Fruit fly (Drosophila melanogaster): ENCODE data around the gene wls.

The wls gene

DNA sequence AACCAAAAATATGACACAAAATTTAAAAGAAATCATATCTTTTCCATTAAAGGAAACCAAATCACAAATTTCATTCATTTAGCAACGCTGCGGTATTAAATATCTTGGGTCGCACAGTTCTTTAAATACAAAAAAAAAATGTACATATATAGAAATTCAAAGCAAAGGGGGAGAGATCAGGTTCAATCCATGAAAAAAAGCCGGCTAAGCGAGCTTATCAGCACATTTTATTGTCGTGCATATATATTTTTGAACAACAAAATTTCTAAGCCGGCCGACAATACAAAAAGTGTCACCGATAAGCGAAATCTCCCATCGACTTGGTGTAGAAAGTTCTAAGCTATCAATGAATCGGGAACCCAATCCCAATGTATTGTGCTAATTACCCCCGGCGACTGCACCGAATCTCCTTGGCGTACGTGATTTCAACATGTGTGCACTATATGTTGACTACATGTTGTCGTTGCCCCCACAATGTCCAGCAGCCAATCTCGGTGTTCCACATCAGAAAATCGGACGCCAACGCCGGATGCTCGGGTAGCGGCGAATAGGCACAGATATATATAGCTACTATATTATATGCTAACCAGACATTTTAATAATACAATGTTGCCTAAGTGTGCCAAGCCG, 34.5 kb upstream of the wls start:
- TF ChIP-seq Pif1B (GFP tag; optimal IDR thresholded peaks at IDR 0.05) (no peak), CG15710 (tag; optimal IDR thresholded peaks at IDR 0.05) (no peak), CG34367 (tag; optimal IDR thresholded peaks at IDR 0.05) (no peak)

dm6 chr3L:11201051-11201450, 31.6 kb upstream of the wls start, which contains the start of gene nkt:
Gene nkt (plus strand): TSS chr3L:11201351.
- TF ChIP-seq rn (GFP tag; IDR thresholded peaks at IDR 0.05): no peak

dm6 chr3L:11199320-11199719, 29.9 kb upstream of the wls start, which contains the start of gene CG7607:
Gene CG7607 (plus strand): TSS chr3L:11199620.
- TF ChIP-seq CG15710 (tag; optimal IDR thresholded peaks at IDR 0.05): no peak
- no peak for TF ChIP-seq CG10348 (GFP tag; IDR thresholded peaks at IDR 0.05)
- TF ChIP-seq gl (tag; optimal IDR thresholded peaks at IDR 0.05): no peak
- no peak for TF ChIP-seq CG4496 (GFP tag; IDR thresholded peaks at IDR 0.05)
- no peak for TF ChIP-seq Pif1B (GFP tag; optimal IDR thresholded peaks at IDR 0.05)

DNA sequence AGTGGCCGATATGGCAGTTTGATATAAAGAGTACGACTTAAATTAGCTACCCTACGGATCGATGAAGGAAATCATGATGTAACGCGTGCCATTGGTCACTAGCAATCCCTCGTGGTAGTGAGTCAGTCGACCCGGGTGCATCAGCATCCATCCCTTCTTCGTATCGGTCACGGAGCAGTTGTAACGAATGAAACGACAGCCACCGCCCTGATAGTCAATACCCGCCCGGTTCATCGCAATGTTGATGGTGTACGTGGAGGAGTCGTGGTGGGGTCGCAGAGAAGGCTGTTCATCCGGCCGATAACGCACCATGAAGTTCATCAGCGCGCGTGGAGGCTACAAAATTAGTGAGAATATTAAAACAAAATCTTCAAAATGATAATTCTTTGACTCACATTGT, 28.9 kb upstream of the wls start:
- peak; percentile 67 for TF ChIP-seq EcR (GFP tag; optimal IDR thresholded peaks at IDR 0.05)
- no peak for TF ChIP-seq Ets98B (GFP tag; IDR thresholded peaks at IDR 0.05)
- TF ChIP-seq Snoo (tag; optimal IDR thresholded peaks at IDR 0.05): no peak

dm6 chr3L:11197291-11198021, 28.0 kb upstream of the wls start, which contains the start of gene GlcAT-P:
Gene GlcAT-P (minus strand): TSS chr3L:11197536.
- TF ChIP-seq D1 (tag; optimal IDR thresholded peaks at IDR 0.05) (peak; percentile 87), gl (tag; optimal IDR thresholded peaks at IDR 0.05) (no peak), Pif1B (GFP tag; optimal IDR thresholded peaks at IDR 0.05) (peak; percentile 22), CG10348 (GFP tag; IDR thresholded peaks at IDR 0.05) (no peak), CG15710 (tag; optimal IDR thresholded peaks at IDR 0.05) (peak; percentile 58), Snoo (tag; optimal IDR thresholded peaks at IDR 0.05) (peak; percentile 22), CG14655 (GFP tag; optimal IDR thresholded peaks at IDR 0.05) (peak; percentile 67), EcR (GFP tag; optimal IDR thresholded peaks at IDR 0.05) (no peak), Pif1A (GFP tag; optimal IDR thresholded peaks at IDR 0.05) (peak; percentile 9), CG4496 (GFP tag; IDR thresholded peaks at IDR 0.05) (peak; percentile 53; the same call in 2 of the 3 replicates), CG8301 (tag; optimal IDR thresholded peaks at IDR 0.05) (peak; percentile 35), CG17806 (tag; optimal IDR thresholded peaks at IDR 0.05) (peak; percentile 68), CG12605 (GFP tag; IDR thresholded peaks at IDR 0.05) (peak; percentile 31; the same call in 1 of the 2 replicates), CG13204 (GFP tag; optimal IDR thresholded peaks at IDR 0.05) (no peak), Ets98B (GFP tag; IDR thresholded peaks at IDR 0.05) (peak; percentile 71), CG34367 (tag; optimal IDR thresholded peaks at IDR 0.05) (peak; percentile 63), CG9948 (tag; optimal IDR thresholded peaks at IDR 0.05) (peak; percentile 59), CG8159 (tag; optimal IDR thresholded peaks at IDR 0.05) (peak; percentile 80), rn (GFP tag; IDR thresholded peaks at IDR 0.05) (peak; percentile 53; the same call in 1 of the 2 replicates), CG32121 (GFP tag; IDR thresholded peaks at IDR 0.05) (peak; percentile 87), fd96Ca (GFP tag; IDR thresholded peaks at IDR 0.05) (no peak)

DNA sequence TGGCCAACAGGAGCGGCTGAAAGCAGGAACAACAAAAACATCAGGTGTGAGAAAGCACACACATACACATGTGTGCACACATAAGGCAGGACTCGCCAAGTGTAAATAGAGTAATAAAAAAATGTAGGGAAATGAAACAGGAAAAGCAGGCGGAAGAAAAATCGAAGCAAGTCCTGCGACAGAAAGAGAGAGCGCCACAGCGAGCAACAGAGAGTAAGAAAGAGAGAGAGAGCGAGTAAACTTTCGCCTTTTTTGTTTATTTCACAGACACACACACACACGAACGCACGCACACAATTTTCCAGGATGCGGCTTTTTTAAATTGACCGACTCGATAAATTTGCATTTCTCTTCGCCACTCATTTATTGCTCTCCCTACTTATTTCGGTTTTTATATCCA, 27.4 kb upstream of the wls start:
- TF ChIP-seq CG8159 (tag; optimal IDR thresholded peaks at IDR 0.05) (no peak), Snoo (tag; optimal IDR thresholded peaks at IDR 0.05) (no peak), CG12605 (GFP tag; IDR thresholded peaks at IDR 0.05) (no peak), Pif1B (GFP tag; optimal IDR thresholded peaks at IDR 0.05) (no peak), Ets98B (GFP tag; IDR thresholded peaks at IDR 0.05) (no peak), CG17806 (tag; optimal IDR thresholded peaks at IDR 0.05) (no peak), CG10348 (GFP tag; IDR thresholded peaks at IDR 0.05) (no peak), CG8301 (tag; optimal IDR thresholded peaks at IDR 0.05) (no peak)

DNA sequence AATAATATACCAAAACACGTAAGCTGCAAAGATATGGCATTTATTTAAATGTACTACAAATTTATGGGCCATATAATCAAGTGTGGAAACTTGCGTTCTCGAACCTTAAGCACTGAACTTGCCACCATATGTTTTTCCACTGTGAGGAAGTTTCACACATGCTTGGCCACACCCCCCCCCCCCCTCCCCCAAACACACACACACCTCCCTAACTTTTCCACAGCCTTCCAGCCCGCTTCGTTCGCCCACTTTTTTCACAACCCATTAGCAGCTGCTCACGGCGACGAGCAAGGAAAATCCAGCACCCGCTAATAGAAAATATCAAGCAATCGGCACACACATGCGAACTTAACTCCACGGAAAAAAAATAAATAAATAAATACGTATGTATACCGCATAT, 25.9 kb upstream of the wls start:
- TF ChIP-seq EcR (GFP tag; optimal IDR thresholded peaks at IDR 0.05): no peak
- no peak for TF ChIP-seq CG9948 (tag; optimal IDR thresholded peaks at IDR 0.05)
- TF ChIP-seq CG10348 (GFP tag; IDR thresholded peaks at IDR 0.05): no peak
- no peak for TF ChIP-seq CG12605 (GFP tag; IDR thresholded peaks at IDR 0.05)
- TF ChIP-seq CG34367 (tag; optimal IDR thresholded peaks at IDR 0.05): no peak

Measured in whole organism, pupa.